Worm (Caenorhabditis elegans) whole organism, L4 larva: ENCODE measurements around the gene bath-46.
"Not testable (repeated sequence)": the region's sequence is repeated elsewhere in the genome, so short reads cannot be mapped to it uniquely, and the experiment has no call there.

ENCODE experiments used
- aly-2 ChIP-seq: sonication (generic microtip); optimal IDR thresholded peaks from 2 replicates; lab custom pipeline; 2018; ENCODE audit warnings: missing biosample characterization, missing genetic modification characterization
- ces-1 ChIP-seq: fragments of 150-350 bp; sonication (generic microtip); optimal IDR thresholded peaks from 4 replicates; lab custom pipeline; 2014; ENCODE audit warnings: missing biosample characterization, missing genetic modification reagents, missing genetic modification characterization
- fkh-10 ChIP-seq: fragments of 150-350 bp; optimal IDR thresholded peaks from 2 replicates; lab custom pipeline; 2014; ENCODE audit warnings: missing biosample characterization, missing genetic modification reagents, missing genetic modification characterization
- fos-1 ChIP-seq: fragments of 150-350 bp; optimal IDR thresholded peaks from 2 replicates; lab custom pipeline; 2014; ENCODE audit warnings: missing biosample characterization, missing genetic modification characterization
- lin-13 ChIP-seq: fragments of 150-350 bp; optimal IDR thresholded peaks from 2 replicates; lab custom pipeline; 2014; ENCODE audit warnings: missing biosample characterization, missing genetic modification reagents, missing genetic modification characterization
- lin-39 ChIP-seq: fragments of 150-350 bp; optimal IDR thresholded peaks from 2 replicates; lab custom pipeline; 2014; ENCODE audit warnings: missing biosample characterization, missing genetic modification reagents, missing genetic modification characterization
- set-16 ChIP-seq: fragments of 200-800 bp; sonication (Bioruptor generic); IDR thresholded peaks from 2 replicates; pipeline ENCODE4 v1.3.6; 2022; ENCODE audit warnings: missing genetic modification reagents, missing genetic modification characterization, missing compliant biosample characterization
- skn-1 ChIP-seq: fragments of 150-350 bp; optimal IDR thresholded peaks from 2 replicates; lab custom pipeline; 2014; ENCODE audit warnings: missing biosample characterization, missing genetic modification characterization

ce11 chrII:1627783-1628182, 30.1 kb downstream of the bath-46 start, which contains the start of gene C08E3.15:
- TF ChIP-seq fos-1 (tag; lab: Kevin White, UChicago); lin-39 (tag; lab: Kevin White, UChicago); skn-1 (tag; lab: Kevin White, UChicago); aly-2 (tag; lab: Kevin White, UChicago); lin-13 (GFP tag; lab: Kevin White, UChicago); fkh-10; ces-1 (GFP tag; lab: Kevin White, UChicago); set-16 (GFP tag; lab: Robert Waterston, UW): not testable (repeated sequence)
